Fruit fly (Drosophila melanogaster) whole organism, prepupa: ENCODE results near the gene CtsF.
A peak's percentile ranks its signal among the peaks of the same experiment; 100 is the strongest.

Source experiments
- CG10669 ChIP-seq: fragments of 200-800 bp; sonication (Bioruptor generic); optimal IDR thresholded peaks from 3 replicates; lab custom pipeline; 2018; ENCODE audit warnings: missing biosample characterization, mild to moderate bottlenecking, missing genetic modification characterization, moderate library complexity
- CG4318 ChIP-seq: fragments of 200-800 bp; sonication (Bioruptor generic); optimal IDR thresholded peaks from 3 replicates; lab custom pipeline; 2017; ENCODE audit warnings: missing biosample characterization, mild to moderate bottlenecking, missing genetic modification characterization
- CG6276 ChIP-seq: fragments of 200-800 bp; sonication (Bioruptor generic); optimal IDR thresholded peaks from 2 replicates; lab custom pipeline; 2017; ENCODE audit warnings: missing biosample characterization, mild to moderate bottlenecking, missing genetic modification characterization
- CG8319 ChIP-seq: fragments of 200-800 bp; sonication (Bioruptor generic); optimal IDR thresholded peaks from 3 replicates; lab custom pipeline; 2016; ENCODE audit warnings: missing biosample characterization, missing genetic modification characterization
- CG8632 ChIP-seq: fragments of 200-800 bp; sonication (Bioruptor generic); optimal IDR thresholded peaks from 3 replicates; lab custom pipeline; 2016; ENCODE audit warnings: missing biosample characterization, missing genetic modification characterization
- Gug ChIP-seq: fragments of 200-800 bp; sonication (Bioruptor generic); IDR thresholded peaks from 2 replicates; pipeline ENCODE4 v1.3.6; 2022; ENCODE audit warnings: missing biosample characterization, missing genetic modification characterization
- Hr4 ChIP-seq: fragments of 200-800 bp; sonication (Bioruptor generic); optimal IDR thresholded peaks from 3 replicates; lab custom pipeline; 2016; ENCODE audit warnings: missing biosample characterization, missing genetic modification characterization
- achi ChIP-seq: fragments of 200-800 bp; sonication (Bioruptor generic); optimal IDR thresholded peaks from 3 replicates; lab custom pipeline; 2016; ENCODE audit warnings: missing biosample characterization, missing genetic modification characterization
- eg ChIP-seq: fragments of 200-800 bp; sonication (Bioruptor generic); IDR thresholded peaks from 3 replicates; pipeline ENCODE4 v1.3.6; 2022; ENCODE audit warnings: missing biosample characterization, missing genetic modification characterization
- lz ChIP-seq: fragments of 200-800 bp; sonication (Bioruptor generic); optimal IDR thresholded peaks from 3 replicates; lab custom pipeline; 2016; ENCODE audit warnings: missing biosample characterization, missing genetic modification characterization
- spab ChIP-seq: fragments of 200-800 bp; sonication (Bioruptor generic); optimal IDR thresholded peaks from 2 replicates; lab custom pipeline; 2017; ENCODE audit warnings: missing biosample characterization, mild to moderate bottlenecking, missing genetic modification characterization, missing genetic modification reagents
- vri ChIP-seq: fragments of 200-800 bp; sonication (Bioruptor generic); optimal IDR thresholded peaks from 3 replicates; lab custom pipeline; 2016; ENCODE audit warnings: missing biosample characterization, mild to moderate bottlenecking, missing genetic modification characterization

DNA sequence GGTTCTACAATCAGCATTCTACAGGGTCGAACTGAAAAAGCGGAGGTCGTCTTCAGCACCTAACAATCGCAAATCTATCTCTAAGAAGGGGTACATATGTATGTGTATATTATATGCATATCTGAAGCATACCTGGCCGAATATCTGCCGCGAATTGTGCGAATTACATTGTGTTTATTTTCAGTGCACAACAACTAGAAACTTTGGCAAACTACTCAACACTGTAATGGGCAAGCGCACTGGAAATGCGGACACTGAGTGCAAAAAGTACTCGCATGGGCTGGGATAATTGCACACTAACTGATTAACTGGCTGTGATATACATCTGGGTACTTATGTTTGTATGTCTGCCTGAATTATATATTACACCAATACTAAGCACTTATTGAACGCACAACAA lies 19.3 kb upstream of the CtsF start:
- peak; percentile 56 for TF ChIP-seq Hr4 (GFP tag; lab: Kevin White, UChicago)
- TF ChIP-seq Gug (GFP tag; lab: Robert Waterston, UW): no peak
- TF ChIP-seq eg (GFP tag; lab: Robert Waterston, UW): no peak
- no peak for TF ChIP-seq achi
- TF ChIP-seq spab (GFP tag; lab: Kevin White, UChicago): no peak
- no peak for TF ChIP-seq CG10669 (GFP tag; lab: Kevin White, UChicago)
- TF ChIP-seq CG8319 (GFP tag; lab: Kevin White, UChicago): peak; percentile 6
- TF ChIP-seq CG4318 (GFP tag; lab: Kevin White, UChicago): no peak
- no peak for TF ChIP-seq CG8632 (GFP tag; lab: Kevin White, UChicago)
- no peak for TF ChIP-seq CG6276 (GFP tag; lab: Kevin White, UChicago)
- no peak for TF ChIP-seq lz (GFP tag; lab: Kevin White, UChicago)
- TF ChIP-seq vri: no peak
